Fruit fly (Drosophila melanogaster) whole organism, wandering third instar larva: ENCODE data around the gene Pli.

Experiments
- h ChIP-seq: fragments of 200-800 bp; sonication (Bioruptor generic); optimal IDR thresholded peaks from 3 replicates; lab custom pipeline; 2016; ENCODE audit warnings: missing biosample characterization, mild to moderate bottlenecking, missing genetic modification characterization
- pan ChIP-seq: fragments of >200 bp; optimal IDR thresholded peaks from 2 replicates; lab custom pipeline; 2017
- sv ChIP-seq: fragments of 200-800 bp; sonication (Bioruptor generic); optimal IDR thresholded peaks from 3 replicates; lab custom pipeline; 2016; ENCODE audit warnings: missing biosample characterization, missing genetic modification characterization
- usp ChIP-seq: fragments of >200 bp; optimal IDR thresholded peaks from 2 replicates; lab custom pipeline; 2017; ENCODE audit warnings: missing biosample characterization, missing genetic modification characterization

DNA sequence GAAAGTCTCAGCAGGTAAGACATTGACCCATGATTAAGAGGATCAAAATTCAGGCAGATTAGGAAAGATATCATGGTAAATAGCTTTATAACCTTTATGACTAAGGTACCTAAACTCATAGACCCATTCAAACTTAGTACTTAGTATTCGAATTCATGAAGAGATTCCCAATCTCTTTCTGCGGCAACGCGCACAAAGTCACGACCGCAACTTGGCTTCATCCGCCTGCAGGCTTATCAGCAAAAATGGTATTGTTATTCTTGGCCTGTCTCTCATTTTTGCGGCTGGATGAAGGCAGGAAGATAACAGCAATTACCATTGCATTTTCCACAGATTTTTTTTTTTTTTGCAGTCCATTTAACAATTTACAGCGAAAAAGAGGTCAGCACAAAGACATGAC lies 9.6 kb downstream of the Pli start:
- TF ChIP-seq h (no peak), usp (GFP tag; lab: Kevin White, UChicago) (no peak), pan (lab: Kevin White, UChicago) (no peak), sv (GFP tag; lab: Kevin White, UChicago) (no peak)
